Worm (Caenorhabditis elegans) whole organism, L1 larva: Measurements from ENCODE around the gene F28C1.3.
A peak's percentile ranks its signal among the peaks of the same experiment; 100 is the strongest.

Source experiments
- C04F5.9 ChIP-seq: sonication (generic microtip); optimal IDR thresholded peaks from 2 replicates; lab custom pipeline; 2016; ENCODE audit warnings: missing genetic modification characterization, missing compliant biosample characterization
- aha-1 ChIP-seq: fragments of 150-350 bp; optimal IDR thresholded peaks from 2 replicates; lab custom pipeline; 2014; ENCODE audit warnings: missing biosample characterization, missing genetic modification characterization
- ceh-63 ChIP-seq: fragments of 200-800 bp; sonication (Bioruptor generic); optimal IDR thresholded peaks from 2 replicates; lab custom pipeline; 2018; ENCODE audit warnings: mild to moderate bottlenecking, missing genetic modification characterization, missing compliant biosample characterization
- ceh-82 ChIP-seq, 3 experiments: fragments of 150-350 bp in 1 of 3; sonication (generic microtip) in 2 of 3; optimal IDR thresholded peaks; 2 replicates each; lab custom pipeline; 2014 to 2017; ENCODE audit warnings: missing biosample characterization in 3 of 3, missing genetic modification characterization in 3 of 3
- dsc-1 ChIP-seq: sonication (generic microtip); optimal IDR thresholded peaks from 2 replicates; lab custom pipeline; 2016; ENCODE audit warnings: mild to moderate bottlenecking, missing genetic modification characterization, missing compliant biosample characterization
- efl-3 ChIP-seq: fragments of 200-800 bp; sonication (Bioruptor generic); optimal IDR thresholded peaks from 2 replicates; lab custom pipeline; 2018; ENCODE audit warnings: mild to moderate bottlenecking, missing genetic modification characterization, missing compliant biosample characterization
- egl-13 ChIP-seq: sonication (generic microtip); optimal IDR thresholded peaks from 2 replicates; lab custom pipeline; 2016; ENCODE audit warnings: missing genotype, missing genetic modification reagents, missing genetic modification characterization, missing compliant biosample characterization
- egl-27 ChIP-seq, 2 experiments: fragments of 150-350 bp in 1 of 2; sonication (generic microtip); optimal IDR thresholded peaks; 3 replicates each; lab custom pipeline; 2017 to 2018; ENCODE audit warnings: missing biosample characterization in 2 of 2, missing genetic modification characterization in 2 of 2, missing genetic modification reagents in 2 of 2
- elt-2 ChIP-seq: sonication (generic microtip); optimal IDR thresholded peaks from 2 replicates; lab custom pipeline; 2016; ENCODE audit warnings: missing genetic modification characterization, mild to moderate bottlenecking, inconsistent platforms, missing compliant biosample characterization, missing genetic modification reagents
- fkh-10 ChIP-seq: sonication (generic microtip); optimal IDR thresholded peaks from 2 replicates; lab custom pipeline; 2017; ENCODE audit warnings: missing biosample characterization, missing genetic modification reagents, missing genetic modification characterization
- grh-1 ChIP-seq: fragments of 200-800 bp; sonication (Bioruptor generic); IDR thresholded peaks from 2 replicates; pipeline ENCODE4 v1.3.6; 2022; ENCODE audit warnings: missing genetic modification reagents, missing genetic modification characterization, missing compliant biosample characterization
- hlh-17 ChIP-seq: fragments of 200-800 bp; sonication (Bioruptor generic); optimal IDR thresholded peaks from 2 replicates; lab custom pipeline; 2018; ENCODE audit warnings: missing genetic modification characterization, mild to moderate bottlenecking, missing compliant biosample characterization, moderate library complexity, borderline replicate concordance
- hlh-4 ChIP-seq: sonication (generic microtip); optimal IDR thresholded peaks from 2 replicates; lab custom pipeline; 2016; ENCODE audit warnings: mild to moderate bottlenecking, missing genetic modification characterization, missing compliant biosample characterization
- hpl-2 ChIP-seq: fragments of 150-350 bp; optimal IDR thresholded peaks from 2 replicates; lab custom pipeline; 2014; ENCODE audit warnings: missing biosample characterization, missing genetic modification reagents, missing genetic modification characterization
- irx-1 ChIP-seq: sonication (generic microtip); optimal IDR thresholded peaks from 2 replicates; lab custom pipeline; 2016; ENCODE audit warnings: missing genetic modification characterization, missing compliant biosample characterization
- jun-1 ChIP-seq: fragments of 150-350 bp; optimal IDR thresholded peaks from 2 replicates; lab custom pipeline; 2014; ENCODE audit warnings: missing biosample characterization, missing genetic modification reagents, missing genetic modification characterization
- lin-14 ChIP-seq: fragments of 200-800 bp; sonication (Bioruptor generic); optimal IDR thresholded peaks from 2 replicates; lab custom pipeline; 2018; ENCODE audit warnings: mild to moderate bottlenecking, missing genetic modification characterization, moderate library complexity, missing compliant biosample characterization
- lin-15B ChIP-seq: fragments of 150-350 bp; sonication (generic microtip); optimal IDR thresholded peaks from 3 replicates; lab custom pipeline; 2014; ENCODE audit warnings: missing biosample characterization, missing genetic modification characterization
- lin-35 ChIP-seq, 2 experiments: fragments of 150-350 bp; optimal IDR thresholded peaks; 2 replicates each; lab custom pipeline; 2014; ENCODE audit warnings: missing biosample characterization in 2 of 2, missing genetic modification characterization in 2 of 2, missing genetic modification reagents in 2 of 2
- lin-39 ChIP-seq: fragments of 150-350 bp; optimal IDR thresholded peaks from 2 replicates; lab custom pipeline; 2014; ENCODE audit warnings: missing biosample characterization, missing genetic modification reagents, missing genetic modification characterization
- lsy-2 ChIP-seq, 2 experiments: fragments of 150-350 bp; optimal IDR thresholded peaks; 2 replicates each; lab custom pipeline; 2014; ENCODE audit warnings: missing biosample characterization in 2 of 2, missing genetic modification characterization in 2 of 2
- mdl-1 ChIP-seq, 2 experiments: fragments of 150-350 bp; optimal IDR thresholded peaks; 2 replicates each; lab custom pipeline; 2014 to 2017; ENCODE audit warnings: missing biosample characterization in 2 of 2, missing genetic modification characterization in 2 of 2, inconsistent platforms in 1 of 2
- mef-2 ChIP-seq: fragments of 150-350 bp; optimal IDR thresholded peaks from 2 replicates; lab custom pipeline; 2014; ENCODE audit warnings: missing biosample characterization, missing genetic modification characterization
- mep-1 ChIP-seq: fragments of 150-350 bp; optimal IDR thresholded peaks from 2 replicates; lab custom pipeline; 2014; ENCODE audit warnings: missing biosample characterization, missing genetic modification characterization
- nhr-12 ChIP-seq: sonication (generic microtip); optimal IDR thresholded peaks from 2 replicates; lab custom pipeline; 2017; ENCODE audit warnings: missing biosample characterization, missing genetic modification characterization
- nhr-19 ChIP-seq: fragments of 200-800 bp; sonication (Bioruptor generic); conservative IDR thresholded peaks from 2 replicates; pipeline ENCODE4 v1.3.6; 2022; ENCODE audit warnings: missing genetic modification characterization, missing compliant biosample characterization
- nhr-20 ChIP-seq: sonication (generic microtip); optimal IDR thresholded peaks from 2 replicates; lab custom pipeline; 2016; ENCODE audit warnings: mild to moderate bottlenecking, missing genetic modification characterization, missing compliant biosample characterization
- nhr-237 ChIP-seq: fragments of 150-350 bp; optimal IDR thresholded peaks from 2 replicates; lab custom pipeline; 2014; ENCODE audit warnings: missing biosample characterization, missing genetic modification characterization
- nhr-28 ChIP-seq: fragments of 150-350 bp; optimal IDR thresholded peaks from 2 replicates; lab custom pipeline; 2014; ENCODE audit warnings: missing biosample characterization, missing genetic modification characterization
- nhr-47 ChIP-seq: sonication (generic microtip); optimal IDR thresholded peaks from 2 replicates; lab custom pipeline; 2016; ENCODE audit warnings: mild to moderate bottlenecking, missing genetic modification characterization, moderate library complexity, missing compliant biosample characterization
- nhr-71 ChIP-seq: sonication (generic microtip); optimal IDR thresholded peaks from 2 replicates; lab custom pipeline; 2016; ENCODE audit warnings: mild to moderate bottlenecking, missing genetic modification characterization, moderate library complexity, missing compliant biosample characterization
- nhr-77 ChIP-seq: fragments of 150-350 bp; optimal IDR thresholded peaks from 2 replicates; lab custom pipeline; 2014; ENCODE audit warnings: missing biosample characterization, missing genetic modification characterization
- pag-3 ChIP-seq: sonication (generic microtip); optimal IDR thresholded peaks from 2 replicates; lab custom pipeline; 2017; ENCODE audit warnings: missing genetic modification characterization, mild to moderate bottlenecking, missing compliant biosample characterization, antibody characterized with exemption, borderline replicate concordance; ENCODE audit not compliant: insufficient read depth
- pqm-1 ChIP-seq: sonication (generic microtip); optimal IDR thresholded peaks from 3 replicates; lab custom pipeline; 2017; ENCODE audit warnings: missing biosample characterization, missing genetic modification characterization
- rnt-1 ChIP-seq: sonication (generic microtip); optimal IDR thresholded peaks from 2 replicates; lab custom pipeline; 2016; ENCODE audit warnings: mild to moderate bottlenecking, missing genetic modification characterization, moderate library complexity, missing compliant biosample characterization
- snu-23 ChIP-seq: sonication (generic microtip); optimal IDR thresholded peaks from 2 replicates; lab custom pipeline; 2016; ENCODE audit warnings: missing genetic modification characterization, missing compliant biosample characterization
- sup-37 ChIP-seq: fragments of 200-800 bp; sonication (Bioruptor generic); optimal IDR thresholded peaks from 2 replicates; lab custom pipeline; 2018; ENCODE audit warnings: mild to moderate bottlenecking, missing genetic modification characterization, missing compliant biosample characterization
- tbx-2 ChIP-seq: sonication (generic microtip); optimal IDR thresholded peaks from 2 replicates; lab custom pipeline; 2016; ENCODE audit warnings: missing genetic modification characterization, missing compliant biosample characterization
- tlp-1 ChIP-seq: fragments of 150-350 bp; optimal IDR thresholded peaks from 2 replicates; lab custom pipeline; 2014; ENCODE audit warnings: missing biosample characterization, missing genetic modification characterization
- unc-130 ChIP-seq: fragments of 150-350 bp; optimal IDR thresholded peaks from 2 replicates; lab custom pipeline; 2017; ENCODE audit warnings: missing biosample characterization, missing genetic modification characterization, inconsistent platforms
- vab-15 ChIP-seq: sonication (generic microtip); optimal IDR thresholded peaks from 2 replicates; lab custom pipeline; 2017; ENCODE audit warnings: missing genotype, mild to moderate bottlenecking, missing genetic modification characterization, missing compliant biosample characterization
- zag-1 ChIP-seq: fragments of 150-350 bp; optimal IDR thresholded peaks from 2 replicates; lab custom pipeline; 2014; ENCODE audit warnings: missing biosample characterization, missing genetic modification characterization
- ztf-11 ChIP-seq, 2 experiments: sonication (generic microtip); optimal IDR thresholded peaks; 2 replicates each; lab custom pipeline; 2016 to 2017; ENCODE audit warnings: missing genetic modification characterization in 2 of 2, missing biosample characterization in 1 of 2, missing compliant biosample characterization in 1 of 2

The F28C1.3 gene

DNA sequence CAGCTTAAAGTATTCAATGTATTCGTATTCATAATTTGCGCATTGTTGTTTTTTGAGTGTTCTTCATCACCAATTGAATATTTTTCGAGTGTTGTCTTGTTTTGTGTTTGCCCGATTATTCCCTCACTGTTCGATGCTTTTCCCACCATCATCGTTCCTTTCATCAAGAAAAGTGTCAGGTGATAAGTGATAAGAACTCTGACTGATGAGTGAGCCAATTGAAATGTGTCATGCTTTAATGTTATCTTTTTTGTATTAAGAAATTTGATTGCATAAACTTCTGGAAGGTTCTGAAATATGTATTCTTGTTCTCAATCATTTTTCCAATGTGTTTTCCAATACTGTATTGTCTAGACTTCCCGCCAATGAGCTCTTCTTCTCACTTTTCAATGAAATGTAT is 6.9 kb downstream of the F28C1.3 start:
- peak in 1 of 2 experiments; percentile 13 for TF ChIP-seq lin-35 (GFP tag; optimal IDR thresholded peaks at IDR 0.05; lab: Kevin White, UChicago)
- no peak for TF ChIP-seq nhr-20
- TF ChIP-seq elt-2 (tag; lab: Kevin White, UChicago), result peak; percentile 74
- TF ChIP-seq, all 84 proteins: peak for 2

DNA sequence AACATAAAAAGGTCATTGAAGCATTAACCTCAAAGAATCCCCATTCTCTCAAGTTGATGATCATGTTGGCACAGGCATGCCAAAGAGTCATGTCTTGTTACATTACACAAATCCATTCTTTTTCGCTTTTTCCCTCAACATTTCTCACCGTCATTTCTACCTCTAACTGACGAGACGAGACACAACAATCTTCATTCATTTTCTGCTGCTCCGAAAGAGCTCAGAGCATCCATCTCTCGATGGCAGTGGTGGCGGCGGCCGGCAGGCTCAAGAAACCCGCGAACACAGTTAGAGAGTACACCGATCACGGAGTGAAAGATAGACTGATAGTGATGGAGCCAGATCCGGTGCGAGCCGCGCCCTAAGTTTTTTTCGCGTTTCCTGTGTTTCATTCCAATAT is 8.7 kb downstream of the F28C1.3 start:
- TF ChIP-seq egl-13 (tag; lab: Kevin White, UChicago) (no peak), egl-27 (tag; optimal IDR thresholded peaks at IDR 0.05; lab: Kevin White, UChicago) (no peak), nhr-28 (tag; lab: Kevin White, UChicago) (no peak), lin-14 (GFP tag; lab: Kevin White, UChicago) (peak; percentile 70), nhr-19 (GFP tag; lab: Robert Waterston, UW) (0 out of 2 replicates have a peak, but pooled peaks have one; percentile 10), pag-3 (tag; lab: Kevin White, UChicago) (peak; percentile 99), nhr-12 (tag; lab: Kevin White, UChicago) (no peak), nhr-71 (peak; percentile 41), snu-23 (peak; percentile 23), elt-2 (tag; lab: Kevin White, UChicago) (no peak), lin-35 (GFP tag; optimal IDR thresholded peaks at IDR 0.05; lab: Kevin White, UChicago) (peak in 1 of 2 experiments; percentile 9), sup-37 (GFP tag; lab: Kevin White, UChicago) (no peak), rnt-1 (tag; lab: Kevin White, UChicago) (peak; percentile 61), unc-130 (tag; lab: Kevin White, UChicago) (peak; percentile 10), lin-15B (tag; lab: Kevin White, UChicago) (no peak), nhr-47 (tag; lab: Kevin White, UChicago) (no peak), mdl-1 (tag; optimal IDR thresholded peaks at IDR 0.05; lab: Kevin White, UChicago) (no peak), mef-2 (tag; lab: Kevin White, UChicago) (no peak)

DNA sequence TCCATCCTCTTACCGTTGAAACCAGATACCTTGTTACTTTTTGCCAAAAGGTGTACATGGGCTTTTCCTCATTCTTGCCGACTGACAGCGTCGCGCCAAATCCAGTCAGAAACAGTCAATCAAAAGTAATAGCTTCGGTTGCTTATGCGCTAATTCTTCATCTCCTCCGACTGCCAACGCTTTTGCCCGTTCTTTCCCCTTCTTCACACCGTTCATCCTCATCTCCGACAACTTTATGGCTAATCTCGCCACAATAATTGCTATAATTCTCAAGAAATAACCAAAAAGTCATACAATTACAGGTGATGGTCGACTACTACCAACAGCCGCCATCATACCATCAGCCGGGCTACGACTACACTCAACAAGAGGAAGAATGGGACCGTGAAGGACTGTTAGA is 9.6 kb downstream of the F28C1.3 start, which contains the start of gene atn-1:
TSS of gene atn-1 (plus strand) at position 301 of the 400 bp plus-strand sequence.
- TF ChIP-seq lin-14 (GFP tag; lab: Kevin White, UChicago) (no peak), ceh-82 (tag; optimal IDR thresholded peaks at IDR 0.05; lab: Kevin White, UChicago) (no peak), nhr-77 (tag; lab: Kevin White, UChicago) (no peak), mef-2 (tag; lab: Kevin White, UChicago) (no peak), hlh-4 (tag; lab: Kevin White, UChicago) (no peak), C04F5.9 (tag; lab: Kevin White, UChicago) (no peak), tbx-2 (tag; lab: Kevin White, UChicago) (no peak), rnt-1 (tag; lab: Kevin White, UChicago) (no peak), zag-1 (tag; lab: Kevin White, UChicago) (no peak), hlh-17 (no peak), pag-3 (tag; lab: Kevin White, UChicago) (no peak), ceh-63 (GFP tag; lab: Kevin White, UChicago) (no peak), dsc-1 (no peak)

DNA sequence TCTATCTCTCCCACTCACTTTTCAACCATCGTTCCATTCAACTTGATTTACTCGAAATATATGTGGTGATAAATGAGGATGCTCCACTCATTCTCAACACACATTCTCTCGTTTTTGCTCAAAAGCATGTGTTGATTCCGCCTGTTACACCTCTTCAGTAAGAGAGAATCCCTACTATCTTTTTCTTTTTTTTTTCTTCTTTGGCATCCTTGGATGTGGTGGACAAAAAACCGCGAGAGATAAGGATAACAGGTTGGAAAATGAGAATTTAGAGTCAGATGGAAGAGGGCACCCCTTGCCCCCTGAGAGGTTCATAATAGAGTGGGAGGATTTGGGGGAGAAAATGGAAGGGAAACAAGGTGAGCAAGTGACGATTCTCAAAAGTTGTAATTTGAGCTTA is 10.5 kb downstream of the F28C1.3 start:
- TF ChIP-seq irx-1 (tag; lab: Kevin White, UChicago) (no peak), grh-1 (no peak), ztf-11 (tag; optimal IDR thresholded peaks at IDR 0.05; lab: Kevin White, UChicago) (no peak), rnt-1 (tag; lab: Kevin White, UChicago) (peak; percentile 44), dsc-1 (no peak), hpl-2 (GFP tag; lab: Kevin White, UChicago) (no peak), mep-1 (tag; lab: Kevin White, UChicago) (peak; percentile 32), tbx-2 (tag; lab: Kevin White, UChicago) (no peak), lin-14 (GFP tag; lab: Kevin White, UChicago) (peak; percentile 79), egl-27 (tag; optimal IDR thresholded peaks at IDR 0.05; lab: Kevin White, UChicago) (no peak), aha-1 (tag; lab: Kevin White, UChicago) (no peak), pag-3 (tag; lab: Kevin White, UChicago) (peak; percentile 95), tlp-1 (no peak), efl-3 (GFP tag; lab: Kevin White, UChicago) (no peak), snu-23 (peak; percentile 11), nhr-71 (peak; percentile 40), C04F5.9 (tag; lab: Kevin White, UChicago) (no peak), fkh-10 (no peak), lin-39 (tag; lab: Kevin White, UChicago) (no peak), jun-1 (tag; lab: Kevin White, UChicago) (no peak), nhr-237 (tag; lab: Kevin White, UChicago) (no peak), nhr-19 (GFP tag; lab: Robert Waterston, UW) (0 out of 2 replicates have a peak, but pooled peaks have one; percentile 17), mef-2 (tag; lab: Kevin White, UChicago) (no peak), pqm-1 (tag; lab: Kevin White, UChicago) (no peak), vab-15 (tag; lab: Kevin White, UChicago) (no peak), lsy-2 (tag; optimal IDR thresholded peaks at IDR 0.05; lab: Kevin White, UChicago) (peak in 1 of 2 experiments; percentile 39)
